Worm (Caenorhabditis elegans) whole organism, midembryonic: ENCODE results near the gene clec-75.

ENCODE experiments used
- cog-1 ChIP-seq: sonication (generic microtip); optimal IDR thresholded peaks from 2 replicates; lab custom pipeline; 2016; ENCODE audit warnings: missing genetic modification characterization, missing compliant biosample characterization
- klf-2 ChIP-seq: fragments of 200-800 bp; sonication (Bioruptor generic); conservative IDR thresholded peaks from 2 replicates; pipeline ENCODE4 v1.3.6; 2022; ENCODE audit warnings: missing genetic modification reagents, missing genetic modification characterization, missing compliant biosample characterization
- med-1 ChIP-seq: sonication (generic microtip); optimal IDR thresholded peaks from 2 replicates; lab custom pipeline; 2017; ENCODE audit warnings: missing genetic modification characterization, mild to moderate bottlenecking, missing compliant biosample characterization, antibody characterized with exemption, missing genetic modification reagents; ENCODE audit not compliant: insufficient read depth
- tab-1 ChIP-seq: fragments of 200-800 bp; sonication (Bioruptor generic); IDR thresholded peaks from 2 replicates; pipeline ENCODE4 v1.3.6; 2022; ENCODE audit warnings: missing genetic modification characterization, missing compliant biosample characterization
- ztf-23 ChIP-seq: fragments of 200-800 bp; sonication (Bioruptor generic); IDR thresholded peaks from 2 replicates; pipeline ENCODE4 v1.3.6; 2022; ENCODE audit warnings: missing genetic modification reagents, missing genetic modification characterization, missing compliant biosample characterization
- ztf-29 ChIP-seq: fragments of 200-800 bp; sonication (Bioruptor generic); IDR thresholded peaks from 2 replicates; pipeline ENCODE4 v1.3.6; 2022; ENCODE audit warnings: missing genetic modification reagents, missing genetic modification characterization, missing compliant biosample characterization

ce11 chrIV:4009923-4010322 lies 49.4 kb downstream of the clec-75 start:
- no peak for TF ChIP-seq ztf-23 (GFP tag; lab: Robert Waterston, UW)
- no peak for TF ChIP-seq cog-1 (tag; lab: Kevin White, UChicago)
- no peak for TF ChIP-seq klf-2 (GFP tag; lab: Robert Waterston, UW)
- no peak for TF ChIP-seq tab-1 (GFP tag; lab: Robert Waterston, UW)
- TF ChIP-seq med-1 (GFP tag; lab: Kevin White, UChicago), result no peak
- TF ChIP-seq ztf-29 (GFP tag; lab: Robert Waterston, UW), result no peak
